Fruit fly (Drosophila melanogaster) whole organism, embryonic: ENCODE measurements around the gene Gss1.

ENCODE experiments used
- CG10565 ChIP-seq: fragments of 200-800 bp; sonication (Bioruptor generic); optimal IDR thresholded peaks from 3 replicates; lab custom pipeline; 2016; ENCODE audit warnings: missing biosample characterization, mild to moderate bottlenecking, missing genetic modification characterization
- CG10959 ChIP-seq: fragments of 200-800 bp; sonication (Bioruptor generic); IDR thresholded peaks from 2 replicates; pipeline ENCODE4 v1.3.6; 2022; ENCODE audit warnings: missing biosample characterization, missing genetic modification characterization
- CG10979 ChIP-seq: fragments of 200-800 bp; sonication (Bioruptor generic); optimal IDR thresholded peaks from 2 replicates; lab custom pipeline; 2018; ENCODE audit warnings: missing biosample characterization, mild to moderate bottlenecking, missing genetic modification characterization, moderate library complexity
- CG11504 ChIP-seq: fragments of 200-800 bp; sonication (Bioruptor generic); optimal IDR thresholded peaks from 3 replicates; lab custom pipeline; 2019; ENCODE audit warnings: missing biosample characterization, mild to moderate bottlenecking, missing genetic modification characterization, moderate library complexity
- CG12155 ChIP-seq: fragments of 200-800 bp; sonication (Bioruptor generic); optimal IDR thresholded peaks from 3 replicates; lab custom pipeline; 2016; ENCODE audit warnings: missing biosample characterization, missing genetic modification characterization
- CG13624 ChIP-seq: fragments of 200-800 bp; sonication (Bioruptor generic); optimal IDR thresholded peaks from 2 replicates; lab custom pipeline; 2016; ENCODE audit warnings: missing biosample characterization, missing genetic modification characterization
- CG14860 ChIP-seq: fragments of 200-800 bp; sonication (Bioruptor generic); IDR thresholded peaks from 3 replicates; pipeline ENCODE4 v1.3.6; 2022; ENCODE audit warnings: missing biosample characterization, missing genetic modification characterization; ENCODE audit not compliant: partially characterized antibody
- CG17359 ChIP-seq: fragments of 200-800 bp; sonication (Bioruptor generic); optimal IDR thresholded peaks from 3 replicates; lab custom pipeline; 2018; ENCODE audit warnings: missing biosample characterization, mild to moderate bottlenecking, missing genetic modification characterization, moderate library complexity
- CG17361 ChIP-seq: fragments of 200-800 bp; sonication (Bioruptor generic); IDR thresholded peaks from 3 replicates; pipeline ENCODE4 v1.3.6; 2022; ENCODE audit warnings: missing biosample characterization, missing genetic modification characterization
- CG18011 ChIP-seq: fragments of 200-800 bp; sonication (Bioruptor generic); optimal IDR thresholded peaks from 2 replicates; lab custom pipeline; 2017; ENCODE audit warnings: missing biosample characterization, missing genetic modification characterization, mild to moderate bottlenecking, moderate library complexity, missing genotype
- CG2889 ChIP-seq: fragments of 200-800 bp; sonication (Bioruptor generic); IDR thresholded peaks from 3 replicates; pipeline ENCODE4 v1.3.6; 2022; ENCODE audit warnings: missing biosample characterization, missing genetic modification characterization
- CG30403 ChIP-seq: fragments of 200-800 bp; sonication (Bioruptor generic); optimal IDR thresholded peaks from 3 replicates; lab custom pipeline; 2016; ENCODE audit warnings: missing biosample characterization, missing genetic modification characterization
- CG32532 ChIP-seq: fragments of 200-800 bp; sonication (Bioruptor generic); IDR thresholded peaks from 2 replicates; pipeline ENCODE4 v1.3.6; 2022; ENCODE audit warnings: missing biosample characterization, missing genetic modification characterization
- CG32772 ChIP-seq: fragments of 200-800 bp; sonication (Bioruptor generic); IDR thresholded peaks from 2 replicates; pipeline ENCODE4 v1.3.6; 2022; ENCODE audit warnings: missing biosample characterization, missing genetic modification characterization
- CG3847 ChIP-seq: fragments of 200-800 bp; sonication (Bioruptor generic); IDR thresholded peaks from 2 replicates; pipeline ENCODE4 v1.3.6; 2022; ENCODE audit warnings: missing biosample characterization, missing genetic modification characterization
- CG4328 ChIP-seq: fragments of 200-800 bp; sonication (Bioruptor generic); optimal IDR thresholded peaks from 3 replicates; lab custom pipeline; 2017; ENCODE audit warnings: missing biosample characterization, missing genetic modification reagents, missing genetic modification characterization
- CG6854 ChIP-seq: fragments of 200-800 bp; sonication (Bioruptor generic); optimal IDR thresholded peaks from 3 replicates; lab custom pipeline; 2017; ENCODE audit warnings: missing biosample characterization, mild to moderate bottlenecking, missing genetic modification characterization
- CG8281 ChIP-seq: fragments of 200-800 bp; sonication (Bioruptor generic); optimal IDR thresholded peaks from 2 replicates; lab custom pipeline; 2018; ENCODE audit warnings: missing biosample characterization, mild to moderate bottlenecking, missing genetic modification characterization, moderate library complexity
- CG8924 ChIP-seq: fragments of 200-800 bp; optimal IDR thresholded peaks from 3 replicates; lab custom pipeline; 2019; ENCODE audit warnings: missing biosample characterization, mild to moderate bottlenecking, missing genetic modification characterization, moderate library complexity
- Doc2 ChIP-seq: fragments of 200-800 bp; sonication (Bioruptor generic); IDR thresholded peaks from 2 replicates; pipeline ENCODE4 v1.3.6; 2022; ENCODE audit warnings: missing biosample characterization, missing genetic modification characterization
- Drgx ChIP-seq: fragments of 200-800 bp; sonication (Bioruptor generic); IDR thresholded peaks from 2 replicates; pipeline ENCODE4 v1.3.6; 2022; ENCODE audit warnings: missing biosample characterization, missing genetic modification characterization
- E2f1 ChIP-seq: fragments of 200-800 bp; sonication (Bioruptor generic); IDR thresholded peaks from 2 replicates; pipeline ENCODE4 v1.3.6; 2022; ENCODE audit warnings: missing biosample characterization, missing genetic modification characterization
- Hr51 ChIP-seq, 2 experiments: fragments of 200-800 bp; sonication (Bioruptor generic); optimal IDR thresholded peaks; 2 replicates in 1 of 2; 3 replicates in 1 of 2; lab custom pipeline; 2016 to 2018; ENCODE audit warnings: missing biosample characterization in 2 of 2, missing genetic modification characterization in 2 of 2, mild to moderate bottlenecking in 1 of 2, moderate library complexity in 1 of 2
- Lim3 ChIP-seq: fragments of 200-800 bp; sonication (Bioruptor generic); IDR thresholded peaks from 2 replicates; pipeline ENCODE4 v1.3.6; 2022; ENCODE audit warnings: missing biosample characterization, missing genetic modification characterization
- Max ChIP-seq: fragments of 200-800 bp; sonication (Bioruptor generic); optimal IDR thresholded peaks from 2 replicates; lab custom pipeline; 2016; ENCODE audit warnings: missing biosample characterization, mild to moderate bottlenecking, missing genetic modification characterization
- Nf-YC ChIP-seq: fragments of 200-800 bp; optimal IDR thresholded peaks from 3 replicates; lab custom pipeline; 2019; ENCODE audit warnings: missing biosample characterization, mild to moderate bottlenecking, missing genetic modification characterization, moderate library complexity
- Rfx ChIP-seq: fragments of 200-800 bp; sonication (Bioruptor generic); IDR thresholded peaks from 2 replicates; pipeline ENCODE4 v1.3.6; 2022; ENCODE audit warnings: missing biosample characterization, missing genetic modification characterization
- Sin3A ChIP-seq: fragments of >200 bp; optimal IDR thresholded peaks from 2 replicates; lab custom pipeline; 2018
- Sox100B ChIP-seq: fragments of 200-800 bp; sonication (Bioruptor generic); optimal IDR thresholded peaks from 3 replicates; lab custom pipeline; 2018; ENCODE audit warnings: missing biosample characterization, mild to moderate bottlenecking, missing genetic modification characterization
- Spps ChIP-seq: fragments of 200-800 bp; sonication (Bioruptor generic); optimal IDR thresholded peaks from 2 replicates; lab custom pipeline; 2018; ENCODE audit warnings: missing biosample characterization, mild to moderate bottlenecking, missing genetic modification characterization
- Usf ChIP-seq: fragments of 200-800 bp; sonication (Bioruptor generic); optimal IDR thresholded peaks from 2 replicates; lab custom pipeline; 2017; ENCODE audit warnings: missing genotype, missing biosample characterization, missing genetic modification characterization
- bsh ChIP-seq, 2 experiments: fragments of 200-800 bp; sonication (Bioruptor generic); optimal IDR thresholded peaks; 2 replicates each; lab custom pipeline; 2017 to 2018; ENCODE audit warnings: mild to moderate bottlenecking in 2 of 2, missing biosample characterization in 2 of 2, missing genetic modification characterization in 2 of 2, moderate library complexity in 1 of 2
- cas ChIP-seq: fragments of 200-800 bp; sonication (Bioruptor generic); IDR thresholded peaks from 2 replicates; pipeline ENCODE4 v1.3.6; 2022; ENCODE audit warnings: missing biosample characterization, missing genetic modification characterization
- caup ChIP-seq: fragments of 200-800 bp; sonication (Bioruptor generic); optimal IDR thresholded peaks from 3 replicates; lab custom pipeline; 2017; ENCODE audit warnings: missing biosample characterization, mild to moderate bottlenecking, missing genetic modification characterization, moderate library complexity; ENCODE audit not compliant: severe bottlenecking
- gem ChIP-seq: fragments of 200-800 bp; sonication (Bioruptor generic); optimal IDR thresholded peaks from 2 replicates; lab custom pipeline; 2019; ENCODE audit warnings: missing biosample characterization, mild to moderate bottlenecking, missing genetic modification characterization, moderate library complexity
- ham ChIP-seq: fragments of 200-800 bp; sonication (Bioruptor generic); IDR thresholded peaks from 2 replicates; pipeline ENCODE4 v1.3.6; 2022; ENCODE audit warnings: missing biosample characterization, missing genetic modification characterization
- inv ChIP-seq: fragments of 200-800 bp; sonication (Bioruptor generic); IDR thresholded peaks from 2 replicates; pipeline ENCODE4 v1.3.6; 2022; ENCODE audit warnings: missing biosample characterization, missing genetic modification characterization; ENCODE audit not compliant: partially characterized antibody
- lbe ChIP-seq: fragments of 200-800 bp; sonication (Bioruptor generic); optimal IDR thresholded peaks from 2 replicates; lab custom pipeline; 2016; ENCODE audit warnings: missing biosample characterization, mild to moderate bottlenecking, missing genetic modification characterization
- maf-S ChIP-seq: fragments of 200-800 bp; sonication (Bioruptor generic); optimal IDR thresholded peaks from 2 replicates; lab custom pipeline; 2016; ENCODE audit warnings: missing biosample characterization, missing genetic modification characterization
- mam ChIP-seq: fragments of 200-800 bp; sonication (Bioruptor generic); optimal IDR thresholded peaks from 3 replicates; lab custom pipeline; 2016; ENCODE audit warnings: missing biosample characterization, missing genetic modification characterization
- nau ChIP-seq: fragments of 200-800 bp; sonication (Bioruptor generic); optimal IDR thresholded peaks from 3 replicates; lab custom pipeline; 2017; ENCODE audit warnings: missing biosample characterization, mild to moderate bottlenecking, missing genetic modification characterization, missing genetic modification reagents
- nom ChIP-seq: fragments of 200-800 bp; sonication (Bioruptor generic); optimal IDR thresholded peaks from 2 replicates; lab custom pipeline; 2017; ENCODE audit warnings: missing biosample characterization, missing genetic modification characterization, mild to moderate bottlenecking, moderate library complexity, missing genetic modification reagents
- row ChIP-seq: fragments of 200-800 bp; sonication (Bioruptor generic); IDR thresholded peaks from 3 replicates; pipeline ENCODE4 v1.3.6; 2022; ENCODE audit warnings: missing biosample characterization, missing genetic modification characterization
- schlank ChIP-seq: fragments of 200-800 bp; sonication (Bioruptor generic); optimal IDR thresholded peaks from 2 replicates; lab custom pipeline; 2018; ENCODE audit warnings: missing biosample characterization, mild to moderate bottlenecking, missing genetic modification characterization
- shn ChIP-seq: fragments of 200-800 bp; sonication (Bioruptor generic); optimal IDR thresholded peaks from 3 replicates; lab custom pipeline; 2016; ENCODE audit warnings: missing biosample characterization, missing genetic modification characterization
- sqz ChIP-seq: fragments of 200-800 bp; sonication (Bioruptor generic); optimal IDR thresholded peaks from 3 replicates; lab custom pipeline; 2018; ENCODE audit warnings: missing biosample characterization, mild to moderate bottlenecking, missing genetic modification characterization
- zfh2 ChIP-seq: fragments of 200-800 bp; sonication (Bioruptor generic); optimal IDR thresholded peaks from 2 replicates; lab custom pipeline; 2016; ENCODE audit warnings: missing biosample characterization, missing genetic modification characterization

The Gss1 gene

DNA sequence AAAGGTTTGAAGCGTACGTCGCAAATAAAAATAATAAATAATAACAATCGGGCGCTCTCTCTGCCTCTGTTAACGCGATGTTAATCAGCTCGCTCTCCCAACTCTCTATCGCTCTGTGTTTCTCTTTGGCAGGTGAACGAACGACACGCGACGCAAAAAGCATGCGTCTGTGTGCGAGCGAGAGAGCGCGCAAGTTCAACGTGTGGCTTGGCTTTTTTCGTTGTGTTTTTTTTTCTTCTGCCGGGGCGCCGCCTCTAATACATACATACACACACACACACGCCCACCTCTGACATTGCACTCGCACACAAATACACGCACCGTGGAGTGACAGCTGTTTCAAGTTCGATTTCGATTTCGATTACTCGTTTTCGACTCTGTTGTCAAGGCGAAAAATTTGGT, 10.7 kb upstream of the Gss1 start (continued):
- TF ChIP-seq CG3847 (GFP tag; lab: Robert Waterston, UW) (no peak), CG17361 (GFP tag; lab: Robert Waterston, UW) (no peak), caup (GFP tag; lab: Kevin White, UChicago) (no peak), Spps (tag; lab: Kevin White, UChicago) (no peak), CG17359 (tag; lab: Kevin White, UChicago) (no peak), Sin3A (lab: Kevin White, UChicago) (no peak), Nf-YC (tag; lab: Kevin White, UChicago) (no peak), Sox100B (GFP tag; lab: Kevin White, UChicago) (no peak), CG10565 (GFP tag; lab: Kevin White, UChicago) (no peak), CG2889 (no peak), CG18011 (no peak), CG8281 (tag; lab: Kevin White, UChicago) (no peak), CG10979 (no peak), Doc2 (GFP tag; lab: Robert Waterston, UW) (no peak), sqz (GFP tag; lab: Kevin White, UChicago) (peak; percentile 97), maf-S (GFP tag; lab: Kevin White, UChicago) (no peak), cas (GFP tag; lab: Robert Waterston, UW) (no peak), inv (GFP tag; lab: Robert Waterston, UW) (no peak)

DNA sequence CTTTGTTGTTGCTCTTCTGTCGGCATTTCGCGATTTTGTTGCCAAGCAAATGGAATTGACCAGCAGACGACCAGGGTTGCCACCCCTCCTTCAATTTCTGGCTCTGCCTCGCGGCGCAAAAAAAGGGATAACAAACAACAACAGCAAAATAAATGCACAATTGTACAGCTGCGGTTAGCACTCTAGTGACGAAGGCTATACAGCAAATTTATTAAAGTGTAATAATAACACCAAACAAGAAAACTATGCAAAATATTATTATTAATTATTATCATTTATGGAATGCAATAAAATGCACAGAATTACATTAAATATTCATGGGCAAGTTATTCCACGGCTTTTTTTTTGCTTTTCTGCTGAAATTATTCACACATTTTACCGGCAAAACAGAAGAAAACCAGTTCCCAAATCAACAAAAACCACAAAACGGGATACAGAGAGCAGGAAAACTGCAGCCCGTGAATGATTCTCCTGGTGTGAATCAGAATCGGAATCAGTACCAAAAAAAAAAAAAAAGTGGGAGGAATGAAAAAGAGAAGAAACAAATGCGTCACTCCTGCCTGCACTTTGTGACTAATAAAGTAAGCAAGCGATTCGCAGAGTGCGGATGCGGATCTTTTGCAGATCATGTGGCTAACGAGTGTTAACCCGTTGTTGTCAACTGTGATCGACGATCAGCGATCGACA, 10.0 kb upstream of the Gss1 start:
- TF ChIP-seq nom (peak; percentile 77), CG4328 (GFP tag; lab: Kevin White, UChicago) (no peak), CG6854 (GFP tag; lab: Kevin White, UChicago) (no peak), Drgx (GFP tag; lab: Robert Waterston, UW) (peak; percentile 36; the same call in 1 of the 2 replicates), CG11504 (tag; lab: Kevin White, UChicago) (peak; percentile 3), shn (no peak), nau (GFP tag; lab: Kevin White, UChicago) (no peak), Lim3 (no peak), lbe (peak; percentile 65), gem (tag; lab: Kevin White, UChicago) (peak; percentile 10), Hr51 (GFP tag; optimal IDR thresholded peaks at IDR 0.05; lab: Kevin White, UChicago) (peak in 1 of 2 experiments; percentile 7), bsh (GFP tag; optimal IDR thresholded peaks at IDR 0.05; lab: Kevin White, UChicago) (peak in 1 of 2 experiments; percentile 38), row (GFP tag; lab: Robert Waterston, UW) (peak; percentile 11; the same call in 1 of the 3 replicates)

DNA sequence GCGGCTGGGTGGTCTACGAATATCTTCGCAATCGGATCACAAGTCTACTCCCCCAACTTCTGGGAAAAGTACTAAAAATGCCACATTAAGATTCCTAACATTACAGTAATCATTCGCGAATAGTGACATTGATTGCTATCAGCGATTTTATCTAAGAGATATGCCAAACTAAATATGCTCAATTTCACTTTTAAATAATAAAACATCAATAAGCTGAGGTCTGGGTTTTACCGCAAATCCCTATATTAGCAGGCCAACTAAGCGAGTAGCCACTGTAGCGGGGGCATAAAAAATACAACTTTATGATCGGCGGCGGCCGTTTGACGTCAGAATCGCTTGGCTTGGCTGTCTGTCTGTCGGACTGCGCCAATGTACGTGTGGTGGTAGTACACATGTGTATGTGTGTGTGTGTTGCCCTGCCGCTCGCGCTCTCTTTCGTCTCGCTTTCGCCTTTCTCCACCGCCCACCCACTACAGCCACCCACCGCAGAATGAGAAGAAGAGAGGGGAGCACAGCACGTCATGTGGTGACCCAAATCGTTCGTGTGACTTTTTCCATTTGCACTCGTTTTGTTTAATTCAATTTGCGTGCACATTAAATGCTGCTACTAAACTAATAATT, 9.0 kb upstream of the Gss1 start:
- peak; percentile 96 for TF ChIP-seq CG30403 (GFP tag; lab: Kevin White, UChicago)
- TF ChIP-seq CG32532 (GFP tag; lab: Robert Waterston, UW), result peak; percentile 97
- peak; percentile 92 for TF ChIP-seq CG8924
- peak; percentile 93 for TF ChIP-seq E2f1
- TF ChIP-seq mam, result peak; percentile 98
- TF ChIP-seq CG6854 (GFP tag; lab: Kevin White, UChicago), result peak; percentile 74
- peak; percentile 96 for TF ChIP-seq schlank (tag; lab: Kevin White, UChicago)
- TF ChIP-seq Usf (GFP tag; lab: Kevin White, UChicago), result peak; percentile 91
- TF ChIP-seq ham (GFP tag; lab: Robert Waterston, UW), result peak; percentile 90
- TF ChIP-seq CG13624 (GFP tag; lab: Kevin White, UChicago), result peak; percentile 97
- peak; percentile 70 for TF ChIP-seq CG10959
- TF ChIP-seq CG14860 (GFP tag; lab: Robert Waterston, UW), result no peak
- TF ChIP-seq zfh2 (GFP tag; lab: Kevin White, UChicago), result peak; percentile 98
- peak; percentile 93 for TF ChIP-seq CG12155 (GFP tag; lab: Kevin White, UChicago)
- peak; percentile 77 for TF ChIP-seq Max (GFP tag; lab: Kevin White, UChicago)
- peak; percentile 97 for TF ChIP-seq CG32772 (GFP tag; lab: Robert Waterston, UW)
- peak; percentile 98 for TF ChIP-seq Rfx (GFP tag; lab: Robert Waterston, UW)
